Fruit fly (Drosophila melanogaster) whole organism, wandering third instar larva: ENCODE measurements around the gene CG31898.

Source experiments
- Abd-B ChIP-seq: fragments of >200 bp; optimal IDR thresholded peaks from 2 replicates; lab custom pipeline; 2017; ENCODE audit warnings: missing biosample characterization, missing genetic modification characterization
- CG9705 ChIP-seq: fragments of 200-800 bp; sonication (Bioruptor generic); optimal IDR thresholded peaks from 2 replicates; lab custom pipeline; 2018; ENCODE audit warnings: missing biosample characterization, mild to moderate bottlenecking, missing genetic modification characterization
- HLH106 ChIP-seq: fragments of 200-800 bp; optimal IDR thresholded peaks from 3 replicates; lab custom pipeline; 2019; ENCODE audit warnings: missing biosample characterization, mild to moderate bottlenecking, missing genetic modification characterization, moderate library complexity
- Hnf4 ChIP-seq: fragments of 200-800 bp; sonication (Bioruptor generic); optimal IDR thresholded peaks from 2 replicates; lab custom pipeline; 2016; ENCODE audit warnings: missing biosample characterization, mild to moderate bottlenecking, missing genetic modification characterization
- Hr83 ChIP-seq: fragments of 200-300 bp; sonication (Bioruptor generic); optimal IDR thresholded peaks from 2 replicates; lab custom pipeline; 2016; ENCODE audit warnings: missing biosample characterization, mild to moderate bottlenecking, missing genetic modification characterization, moderate library complexity; ENCODE audit not compliant: poor library complexity, severe bottlenecking
- Myc ChIP-seq: fragments of >200 bp; optimal IDR thresholded peaks from 2 replicates; lab custom pipeline; 2017
- dl ChIP-seq, 2 experiments: fragments of 175-275, 200-275 bp in 1 of 2; fragments of 200-275 bp in 1 of 2; sonication (Bioruptor generic); optimal IDR thresholded peaks; lab custom pipeline; 2018; ENCODE audit warnings: mild to moderate bottlenecking in 2 of 2, missing biosample characterization in 2 of 2, missing genetic modification characterization in 2 of 2, moderate library complexity in 2 of 2; ENCODE audit not compliant: partially characterized antibody in 2 of 2, insufficient read depth in 1 of 2
- dmrt93B ChIP-seq: fragments of 200-800 bp; sonication (Bioruptor generic); optimal IDR thresholded peaks from 2 replicates; lab custom pipeline; 2018; ENCODE audit warnings: missing biosample characterization, mild to moderate bottlenecking, missing genetic modification characterization
- ey ChIP-seq: fragments of 200-800 bp; sonication (Bioruptor generic); optimal IDR thresholded peaks from 2 replicates; lab custom pipeline; 2016; ENCODE audit warnings: missing biosample characterization, missing genetic modification characterization
- foxo ChIP-seq, 2 experiments: fragments of 200-800 bp; sonication (Bioruptor generic); optimal IDR thresholded peaks; 2 replicates in 1 of 2; 3 replicates in 1 of 2; lab custom pipeline; 2016 to 2017; ENCODE audit warnings: missing biosample characterization in 2 of 2, missing genetic modification characterization in 2 of 2
- pan ChIP-seq: fragments of >200 bp; optimal IDR thresholded peaks from 2 replicates; lab custom pipeline; 2017
- sage ChIP-seq: fragments of 200-800 bp; sonication (Bioruptor generic); optimal IDR thresholded peaks from 2 replicates; lab custom pipeline; 2016; ENCODE audit warnings: missing biosample characterization, mild to moderate bottlenecking, missing genetic modification characterization
- usp ChIP-seq: fragments of >200 bp; optimal IDR thresholded peaks from 2 replicates; lab custom pipeline; 2017; ENCODE audit warnings: missing biosample characterization, missing genetic modification characterization

dm6 chr2L:8432130-8432529 is 31.9 kb downstream of the CG31898 start:
- TF ChIP-seq Abd-B (GFP tag; lab: Kevin White, UChicago) (no peak), ey (GFP tag; lab: Kevin White, UChicago) (no peak), usp (GFP tag; lab: Kevin White, UChicago) (no peak), CG9705 (GFP tag; lab: Kevin White, UChicago) (no peak), sage (GFP tag; lab: Kevin White, UChicago) (no peak), HLH106 (no peak), Hnf4 (GFP tag; lab: Kevin White, UChicago) (no peak), foxo (GFP tag; optimal IDR thresholded peaks at IDR 0.05; lab: Kevin White, UChicago) (no peak), dmrt93B (GFP tag; lab: Kevin White, UChicago) (no peak), dl (GFP tag; optimal IDR thresholded peaks at IDR 0.05; lab: Kevin White, UChicago; ENCODE audit: insufficient read depth in 1 of 2, partially characterized antibody in 2 of 2) (no peak), pan (lab: Kevin White, UChicago) (no peak), Hr83 (no peak), Myc (no peak)
